Worm (Caenorhabditis elegans) whole organism, L1 larva: ENCODE results near the gene B0303.16.

Source experiments
- ama-1 ChIP-seq: fragments of 150-350 bp; optimal IDR thresholded peaks from 2 replicates; lab custom pipeline; 2014
- nhr-237 ChIP-seq: fragments of 150-350 bp; optimal IDR thresholded peaks from 2 replicates; lab custom pipeline; 2014; ENCODE audit warnings: missing biosample characterization, missing genetic modification characterization

- TF ChIP-seq nhr-237 (tag; lab: Kevin White, UChicago) (no peak), ama-1 (lab: Kevin White, UChicago) (no peak)
Measured at ce11 chrIII:8710310-8710709, 5.4 kb downstream of the B0303.16 start, which contains the start of gene B0303.11.
